Worm (Caenorhabditis elegans) whole organism, L1 larva: ENCODE measurements around the gene ttm-2.

Source experiments
- C16A3.4 ChIP-seq: fragments of 150-350 bp; optimal IDR thresholded peaks from 2 replicates; lab custom pipeline; 2014; ENCODE audit warnings: missing biosample characterization, missing genetic modification characterization
- C34B4.2 ChIP-seq: sonication (generic microtip); optimal IDR thresholded peaks from 2 replicates; lab custom pipeline; 2017; ENCODE audit warnings: mild to moderate bottlenecking, missing genetic modification characterization, missing compliant biosample characterization
- Y116A8C.19 ChIP-seq: sonication (generic microtip); optimal IDR thresholded peaks from 2 replicates; lab custom pipeline; 2016; ENCODE audit warnings: missing compliant biosample characterization, missing genetic modification characterization, borderline replicate concordance
- aha-1 ChIP-seq: fragments of 150-350 bp; optimal IDR thresholded peaks from 2 replicates; lab custom pipeline; 2014; ENCODE audit warnings: missing biosample characterization, missing genetic modification characterization
- alr-1 ChIP-seq: fragments of 200-800 bp; sonication (Bioruptor generic); optimal IDR thresholded peaks from 2 replicates; lab custom pipeline; 2018; ENCODE audit warnings: borderline replicate concordance, mild to moderate bottlenecking, missing genetic modification characterization, missing compliant biosample characterization
- ceh-63 ChIP-seq: fragments of 200-800 bp; sonication (Bioruptor generic); optimal IDR thresholded peaks from 2 replicates; lab custom pipeline; 2018; ENCODE audit warnings: mild to moderate bottlenecking, missing genetic modification characterization, missing compliant biosample characterization
- ceh-8 ChIP-seq: fragments of 200-800 bp; sonication (Bioruptor generic); optimal IDR thresholded peaks from 2 replicates; lab custom pipeline; 2018; ENCODE audit warnings: mild to moderate bottlenecking, missing genetic modification characterization, moderate library complexity, missing compliant biosample characterization
- ceh-88 ChIP-seq: fragments of 200-800 bp; sonication (Bioruptor generic); IDR thresholded peaks from 2 replicates; pipeline ENCODE4 v1.3.6; 2022; ENCODE audit warnings: missing genetic modification characterization, missing compliant biosample characterization
- ceh-90 ChIP-seq: sonication (generic microtip); optimal IDR thresholded peaks from 2 replicates; lab custom pipeline; 2016; ENCODE audit warnings: missing genetic modification characterization, missing compliant biosample characterization
- ces-1 ChIP-seq: fragments of 150-350 bp; optimal IDR thresholded peaks from 2 replicates; lab custom pipeline; 2014; ENCODE audit warnings: missing biosample characterization, missing genetic modification reagents, missing genetic modification characterization
- dsc-1 ChIP-seq: sonication (generic microtip); optimal IDR thresholded peaks from 2 replicates; lab custom pipeline; 2016; ENCODE audit warnings: mild to moderate bottlenecking, missing genetic modification characterization, missing compliant biosample characterization
- efl-1 ChIP-seq, 4 experiments: fragments of 150-350 bp; optimal IDR thresholded peaks in 3 of 4; peaks in 1 of 4; 1 replicate in 1 of 4; 2 replicates in 3 of 4; lab custom pipeline; 2014; ENCODE audit warnings: missing biosample characterization in 2 of 4, missing genetic modification characterization in 2 of 4, missing genetic modification reagents in 2 of 4
- egl-27 ChIP-seq, 2 experiments: fragments of 150-350 bp in 1 of 2; sonication (generic microtip); optimal IDR thresholded peaks; 3 replicates each; lab custom pipeline; 2017 to 2018; ENCODE audit warnings: missing biosample characterization in 2 of 2, missing genetic modification characterization in 2 of 2, missing genetic modification reagents in 2 of 2
- elt-3 ChIP-seq, 6 experiments: fragments of 150-350 bp in 1 of 6; sonication (generic microtip); optimal IDR thresholded peaks; 2 replicates each; lab custom pipeline; 2017 to 2018; ENCODE audit warnings: missing biosample characterization in 6 of 6, missing genetic modification characterization in 6 of 6, inconsistent platforms in 1 of 6
- ets-5 ChIP-seq: fragments of 200-800 bp; sonication (Bioruptor generic); IDR thresholded peaks from 2 replicates; pipeline ENCODE4 v1.3.6; 2022; ENCODE audit warnings: missing genetic modification characterization, missing compliant biosample characterization
- fkh-4 ChIP-seq: sonication (generic microtip); optimal IDR thresholded peaks from 2 replicates; lab custom pipeline; 2016; ENCODE audit warnings: missing compliant biosample characterization, missing genetic modification characterization, borderline replicate concordance
- grh-1 ChIP-seq: fragments of 200-800 bp; sonication (Bioruptor generic); IDR thresholded peaks from 2 replicates; pipeline ENCODE4 v1.3.6; 2022; ENCODE audit warnings: missing genetic modification reagents, missing genetic modification characterization, missing compliant biosample characterization
- hpl-2 ChIP-seq: fragments of 150-350 bp; optimal IDR thresholded peaks from 2 replicates; lab custom pipeline; 2014; ENCODE audit warnings: missing biosample characterization, missing genetic modification reagents, missing genetic modification characterization
- irx-1 ChIP-seq: sonication (generic microtip); optimal IDR thresholded peaks from 2 replicates; lab custom pipeline; 2016; ENCODE audit warnings: missing genetic modification characterization, missing compliant biosample characterization
- jun-1 ChIP-seq: fragments of 150-350 bp; optimal IDR thresholded peaks from 2 replicates; lab custom pipeline; 2014; ENCODE audit warnings: missing biosample characterization, missing genetic modification reagents, missing genetic modification characterization
- lin-13 ChIP-seq: fragments of 150-350 bp; optimal IDR thresholded peaks from 2 replicates; lab custom pipeline; 2014; ENCODE audit warnings: missing biosample characterization, missing genetic modification reagents, missing genetic modification characterization
- lin-14 ChIP-seq: fragments of 200-800 bp; sonication (Bioruptor generic); optimal IDR thresholded peaks from 2 replicates; lab custom pipeline; 2018; ENCODE audit warnings: mild to moderate bottlenecking, missing genetic modification characterization, moderate library complexity, missing compliant biosample characterization
- lin-15B ChIP-seq: fragments of 150-350 bp; sonication (generic microtip); optimal IDR thresholded peaks from 3 replicates; lab custom pipeline; 2014; ENCODE audit warnings: missing biosample characterization, missing genetic modification characterization
- lin-35 ChIP-seq, 2 experiments: fragments of 150-350 bp; optimal IDR thresholded peaks; 2 replicates each; lab custom pipeline; 2014; ENCODE audit warnings: missing biosample characterization in 2 of 2, missing genetic modification characterization in 2 of 2, missing genetic modification reagents in 2 of 2
- lin-39 ChIP-seq: fragments of 150-350 bp; optimal IDR thresholded peaks from 2 replicates; lab custom pipeline; 2014; ENCODE audit warnings: missing biosample characterization, missing genetic modification reagents, missing genetic modification characterization
- lir-3 ChIP-seq: sonication (generic microtip); optimal IDR thresholded peaks from 2 replicates; lab custom pipeline; 2016; ENCODE audit warnings: mild to moderate bottlenecking, missing genetic modification characterization, moderate library complexity, missing compliant biosample characterization; ENCODE audit not compliant: poor library complexity
- lsy-2 ChIP-seq, 2 experiments: fragments of 150-350 bp; optimal IDR thresholded peaks; 2 replicates each; lab custom pipeline; 2014; ENCODE audit warnings: missing biosample characterization in 2 of 2, missing genetic modification characterization in 2 of 2
- nhr-11 ChIP-seq: fragments of 150-350 bp; optimal IDR thresholded peaks from 2 replicates; lab custom pipeline; 2014; ENCODE audit warnings: missing biosample characterization, missing genetic modification characterization
- nhr-12 ChIP-seq: sonication (generic microtip); optimal IDR thresholded peaks from 2 replicates; lab custom pipeline; 2017; ENCODE audit warnings: missing biosample characterization, missing genetic modification characterization
- nhr-20 ChIP-seq: sonication (generic microtip); optimal IDR thresholded peaks from 2 replicates; lab custom pipeline; 2016; ENCODE audit warnings: mild to moderate bottlenecking, missing genetic modification characterization, missing compliant biosample characterization
- nhr-237 ChIP-seq: fragments of 150-350 bp; optimal IDR thresholded peaks from 2 replicates; lab custom pipeline; 2014; ENCODE audit warnings: missing biosample characterization, missing genetic modification characterization
- nhr-71 ChIP-seq: sonication (generic microtip); optimal IDR thresholded peaks from 2 replicates; lab custom pipeline; 2016; ENCODE audit warnings: mild to moderate bottlenecking, missing genetic modification characterization, moderate library complexity, missing compliant biosample characterization
- nhr-76 ChIP-seq: sonication (generic microtip); optimal IDR thresholded peaks from 2 replicates; lab custom pipeline; 2017; ENCODE audit warnings: missing biosample characterization, missing genetic modification characterization
- nhr-77 ChIP-seq: fragments of 150-350 bp; optimal IDR thresholded peaks from 2 replicates; lab custom pipeline; 2014; ENCODE audit warnings: missing biosample characterization, missing genetic modification characterization
- nhr-84 ChIP-seq: sonication (generic microtip); optimal IDR thresholded peaks from 2 replicates; lab custom pipeline; 2017; ENCODE audit warnings: missing biosample characterization, missing genetic modification characterization
- nhr-85 ChIP-seq: sonication (generic microtip); peaks from one replicate; lab custom pipeline; 2016; ENCODE audit warnings: missing genetic modification characterization, inconsistent platforms, missing compliant biosample characterization
- nhr-90 ChIP-seq: sonication (generic microtip); optimal IDR thresholded peaks from 2 replicates; lab custom pipeline; 2016; ENCODE audit warnings: mild to moderate bottlenecking, missing genetic modification characterization, missing compliant biosample characterization; ENCODE audit not compliant: poor library complexity
- pag-3 ChIP-seq: sonication (generic microtip); optimal IDR thresholded peaks from 2 replicates; lab custom pipeline; 2017; ENCODE audit warnings: missing genetic modification characterization, mild to moderate bottlenecking, missing compliant biosample characterization, antibody characterized with exemption, borderline replicate concordance; ENCODE audit not compliant: insufficient read depth
- pax-3 ChIP-seq: fragments of 200-800 bp; sonication (Bioruptor generic); optimal IDR thresholded peaks from 2 replicates; lab custom pipeline; 2018; ENCODE audit warnings: mild to moderate bottlenecking, missing genetic modification characterization, moderate library complexity, missing compliant biosample characterization
- pqm-1 ChIP-seq: sonication (generic microtip); optimal IDR thresholded peaks from 3 replicates; lab custom pipeline; 2017; ENCODE audit warnings: missing biosample characterization, missing genetic modification characterization
- rnt-1 ChIP-seq: sonication (generic microtip); optimal IDR thresholded peaks from 2 replicates; lab custom pipeline; 2016; ENCODE audit warnings: mild to moderate bottlenecking, missing genetic modification characterization, moderate library complexity, missing compliant biosample characterization
- skn-1 ChIP-seq: fragments of 150-350 bp; optimal IDR thresholded peaks from 2 replicates; lab custom pipeline; 2014; ENCODE audit warnings: missing biosample characterization, missing genetic modification characterization
- snpc-4 ChIP-seq: fragments of 150-350 bp; optimal IDR thresholded peaks from 2 replicates; lab custom pipeline; 2014; ENCODE audit warnings: missing biosample characterization, missing genetic modification characterization
- sox-4 ChIP-seq: sonication (generic microtip); optimal IDR thresholded peaks from 2 replicates; lab custom pipeline; 2016; ENCODE audit warnings: missing genetic modification characterization, missing compliant biosample characterization
- sptf-1 ChIP-seq: fragments of 150-350 bp; optimal IDR thresholded peaks from 2 replicates; lab custom pipeline; 2014; ENCODE audit warnings: missing biosample characterization, missing genetic modification characterization
- tbx-2 ChIP-seq: sonication (generic microtip); optimal IDR thresholded peaks from 2 replicates; lab custom pipeline; 2016; ENCODE audit warnings: missing genetic modification characterization, missing compliant biosample characterization
- unc-130 ChIP-seq: fragments of 150-350 bp; optimal IDR thresholded peaks from 2 replicates; lab custom pipeline; 2017; ENCODE audit warnings: missing biosample characterization, missing genetic modification characterization, inconsistent platforms
- unc-30 ChIP-seq: sonication (generic microtip); optimal IDR thresholded peaks from 2 replicates; lab custom pipeline; 2017; ENCODE audit warnings: missing biosample characterization, missing genetic modification characterization
- unc-62 ChIP-seq: fragments of 150-350 bp; optimal IDR thresholded peaks from 2 replicates; lab custom pipeline; 2014; ENCODE audit warnings: missing biosample characterization, missing genetic modification reagents, missing genetic modification characterization
- unc-86 ChIP-seq: sonication (generic microtip); optimal IDR thresholded peaks from 2 replicates; lab custom pipeline; 2016; ENCODE audit warnings: missing genetic modification characterization, missing compliant biosample characterization
- xbp-1 ChIP-seq: sonication (generic microtip); optimal IDR thresholded peaks from 2 replicates; lab custom pipeline; 2016; ENCODE audit warnings: missing genetic modification characterization, missing compliant biosample characterization
- zag-1 ChIP-seq: fragments of 150-350 bp; optimal IDR thresholded peaks from 2 replicates; lab custom pipeline; 2014; ENCODE audit warnings: missing biosample characterization, missing genetic modification characterization
- zip-4 ChIP-seq: fragments of 200-800 bp; sonication (Bioruptor generic); optimal IDR thresholded peaks from 2 replicates; lab custom pipeline; 2018; ENCODE audit warnings: mild to moderate bottlenecking, missing genetic modification characterization, moderate library complexity, missing compliant biosample characterization

ttm-2 gene

DNA sequence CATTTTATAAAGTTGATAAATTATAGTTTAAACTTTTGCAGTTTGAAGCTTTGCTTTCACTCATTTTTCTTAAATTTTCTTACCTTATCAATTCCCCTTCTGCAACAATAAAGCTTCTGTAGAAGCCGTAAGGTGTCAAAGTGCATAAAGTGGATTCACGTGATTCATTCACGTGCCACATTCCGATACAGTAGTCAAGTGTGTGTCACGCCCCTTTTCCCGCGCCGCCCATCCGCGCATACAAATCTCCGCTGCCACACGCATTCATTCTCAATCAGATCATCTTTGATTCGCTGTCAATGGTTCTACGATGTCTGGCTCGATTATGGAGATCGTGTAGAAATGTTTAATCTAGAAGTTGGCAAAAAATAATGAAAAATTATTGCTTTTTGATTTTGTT, 19.1 kb downstream of the ttm-2 start (continued):
- TF ChIP-seq zag-1 (tag; lab: Kevin White, UChicago) (no peak), unc-130 (no peak), lin-13 (GFP tag; lab: Kevin White, UChicago) (no peak), jun-1 (tag; lab: Kevin White, UChicago) (no peak), nhr-76 (no peak), ceh-88 (GFP tag; lab: Robert Waterston, UW) (no peak), sox-4 (tag; lab: Kevin White, UChicago) (no peak), C16A3.4 (no peak), rnt-1 (tag; lab: Kevin White, UChicago) (no peak), grh-1 (0 out of 2 replicates have a peak, but pooled peaks have one; percentile 6), aha-1 (tag; lab: Kevin White, UChicago) (no peak), nhr-237 (tag; lab: Kevin White, UChicago) (no peak), irx-1 (tag; lab: Kevin White, UChicago) (no peak), lin-14 (GFP tag; lab: Kevin White, UChicago) (peak; percentile 19), snpc-4 (no peak), ceh-63 (GFP tag; lab: Kevin White, UChicago) (no peak), pqm-1 (no peak), elt-3 (tag; optimal IDR thresholded peaks at IDR 0.05; lab: Kevin White, UChicago) (peak in 2 of 6 experiments; percentile 13 to 55), lsy-2 (tag; optimal IDR thresholded peaks at IDR 0.05; lab: Kevin White, UChicago) (no peak), skn-1 (tag; lab: Kevin White, UChicago) (no peak), alr-1 (tag; lab: Kevin White, UChicago) (no peak), nhr-71 (tag; lab: Kevin White, UChicago) (peak; percentile 37), nhr-77 (tag; lab: Kevin White, UChicago) (no peak), nhr-85 (peak; percentile 84), lir-3 (no peak), C34B4.2 (tag; lab: Kevin White, UChicago) (no peak), unc-86 (no peak), tbx-2 (tag; lab: Kevin White, UChicago) (no peak), zip-4 (no peak), dsc-1 (tag; lab: Kevin White, UChicago) (no peak), pax-3 (tag; lab: Kevin White, UChicago) (no peak), lin-35 (GFP tag; optimal IDR thresholded peaks at IDR 0.05; lab: Kevin White, UChicago) (peak in 1 of 2 experiments; percentile 8), pag-3 (no peak), ceh-90 (tag; lab: Kevin White, UChicago) (no peak), unc-30 (tag; lab: Kevin White, UChicago) (no peak), lin-39 (tag; lab: Kevin White, UChicago) (no peak), unc-62 (GFP tag; lab: Kevin White, UChicago) (no peak), Y116A8C.19 (no peak), hpl-2 (GFP tag; lab: Kevin White, UChicago) (no peak), ets-5 (GFP tag; lab: Robert Waterston, UW) (no peak), ces-1 (no peak), fkh-4 (tag; lab: Kevin White, UChicago) (no peak), sptf-1 (tag; lab: Kevin White, UChicago) (no peak), nhr-84 (tag; lab: Kevin White, UChicago) (no peak), nhr-90 (tag; lab: Kevin White, UChicago) (no peak), nhr-12 (no peak), lin-15B (tag; lab: Kevin White, UChicago) (no peak), egl-27 (tag; optimal IDR thresholded peaks at IDR 0.05; lab: Kevin White, UChicago) (no peak), xbp-1 (tag; lab: Kevin White, UChicago) (no peak), nhr-11 (no peak), nhr-20 (peak; percentile 24), efl-1 (optimal IDR thresholded peaks at IDR 0.05; lab: Kevin White, UChicago) (no peak), efl-1 (GFP tag; optimal IDR thresholded peaks at IDR 0.05 in 1 of 2; lab: Kevin White, UChicago) (no peak), ceh-8 (GFP tag; lab: Kevin White, UChicago) (no peak)
